Fruit fly (Drosophila melanogaster): Measurements from ENCODE around the gene Hmx.

dm6 chr3R:17611411-17611810 is 52.7 kb downstream of the Hmx start, which contains the start of gene Edg91:
- no peak for TF ChIP-seq lola (GFP tag; optimal IDR thresholded peaks at IDR 0.05)
- no peak for TF ChIP-seq Hnf4 (GFP tag; optimal IDR thresholded peaks at IDR 0.05)
